In the genomic region with DNA sequence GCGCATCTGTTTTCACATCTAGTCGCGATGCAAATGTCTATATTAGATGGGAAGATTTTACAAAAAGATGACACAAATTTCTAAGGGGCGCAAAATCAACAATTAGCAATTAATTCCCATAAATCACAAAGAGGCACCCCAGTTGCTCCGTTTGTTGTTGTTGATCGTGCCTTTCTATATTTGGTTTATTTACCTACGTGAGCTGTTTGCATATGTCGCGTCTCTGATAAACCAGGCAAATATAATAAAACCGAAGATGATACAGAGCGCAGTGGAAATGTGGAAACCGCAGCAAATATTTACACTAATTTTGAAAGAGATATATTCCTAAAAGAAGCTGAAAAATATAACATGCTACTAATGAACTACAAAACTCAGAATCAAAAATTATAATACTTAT, we compare ENCODE assay signal across 1 fruit fly cellular context.
TF ChIP-seq lines count a peak whose summit lies in the region.

No protein-coding gene starts in this region.

TF ChIP-seq in whole organism, embryonic, 481 proteins besides CTCF, POLR2A, EP300 and RAD21 (continued from another document):
- 0 out of 3 replicates have a peak, but pooled peaks have one; percentile 3 for TF ChIP-seq Mrtf (GFP tag; IDR thresholded peaks at IDR 0.05; lab: Robert Waterston, UW)
- TF ChIP-seq Blimp-1 (GFP tag; optimal IDR thresholded peaks at IDR 0.05; lab: Kevin White, UChicago): peak; percentile 71
- no peak for TF ChIP-seq sc (optimal IDR thresholded peaks at IDR 0.05; lab: Kevin White, UChicago)
- TF ChIP-seq sc (GFP tag; optimal IDR thresholded peaks at IDR 0.05; lab: Kevin White, UChicago): peak; percentile 26
- TF ChIP-seq vvl (GFP tag; IDR thresholded peaks at IDR 0.05; lab: Robert Waterston, UW): peak; percentile 66; the same call in 1 of the 2 replicates
- peak; percentile 33 for TF ChIP-seq Fer3 (tag; optimal IDR thresholded peaks at IDR 0.05; lab: Kevin White, UChicago)
- peak; percentile 47 for TF ChIP-seq NC2β (GFP tag; optimal IDR thresholded peaks at IDR 0.05; lab: Kevin White, UChicago)
- TF ChIP-seq fd102C (GFP tag; optimal IDR thresholded peaks at IDR 0.05; lab: Kevin White, UChicago): peak; percentile 85
- peak; percentile 21 for TF ChIP-seq CG33213 (GFP tag; optimal IDR thresholded peaks at IDR 0.05; lab: Kevin White, UChicago)
- peak; percentile 32 for TF ChIP-seq CG8089 (GFP tag; optimal IDR thresholded peaks at IDR 0.05; lab: Kevin White, UChicago)
- TF ChIP-seq CG31365 (tag; optimal IDR thresholded peaks at IDR 0.05; lab: Kevin White, UChicago): peak; percentile 59
- peak; percentile 33 for TF ChIP-seq CG7556 (GFP tag; optimal IDR thresholded peaks at IDR 0.05; lab: Kevin White, UChicago)
- TF ChIP-seq CG31224 (GFP tag; IDR thresholded peaks at IDR 0.05; lab: Robert Waterston, UW): no peak
- TF ChIP-seq CG7987 (GFP tag; optimal IDR thresholded peaks at IDR 0.05; lab: Kevin White, UChicago): peak; percentile 80
- TF ChIP-seq ato (GFP tag; IDR thresholded peaks at IDR 0.05; lab: Robert Waterston, UW; ENCODE audit: partially characterized antibody): no peak
- TF ChIP-seq HLH3B (GFP tag; IDR thresholded peaks at IDR 0.05; lab: Robert Waterston, UW): peak; percentile 45; the same call in 1 of the 2 replicates
- TF ChIP-seq sqz (GFP tag; optimal IDR thresholded peaks at IDR 0.05; lab: Kevin White, UChicago): peak; percentile 43
- no peak for TF ChIP-seq br (optimal IDR thresholded peaks at IDR 0.05; lab: Kevin White, UChicago)
- peak; percentile 73 for TF ChIP-seq Sox100B (GFP tag; optimal IDR thresholded peaks at IDR 0.05; lab: Kevin White, UChicago)
- TF ChIP-seq CG3407 (GFP tag; optimal IDR thresholded peaks at IDR 0.05; lab: Kevin White, UChicago): peak; percentile 70
- TF ChIP-seq CG4282 (GFP tag; optimal IDR thresholded peaks at IDR 0.05; lab: Kevin White, UChicago): no peak
- peak; percentile 11 for TF ChIP-seq mirr (GFP tag; optimal IDR thresholded peaks at IDR 0.05; lab: Kevin White, UChicago)
- peak; percentile 85 for TF ChIP-seq MTF-1 (GFP tag; optimal IDR thresholded peaks at IDR 0.05; lab: Kevin White, UChicago; ENCODE audit: borderline replicate concordance)
- TF ChIP-seq CG14965 (GFP tag; optimal IDR thresholded peaks at IDR 0.05; lab: Kevin White, UChicago; ENCODE audit: borderline replicate concordance): no peak
- peak in 1 of 2 experiments; percentile 39 for TF ChIP-seq tll (GFP tag; optimal IDR thresholded peaks at IDR 0.05; lab: Kevin White, UChicago)
- no peak for TF ChIP-seq E2f1 (GFP tag; IDR thresholded peaks at IDR 0.05; lab: Robert Waterston, UW)
- TF ChIP-seq CG34376 (GFP tag; optimal IDR thresholded peaks at IDR 0.05; lab: Kevin White, UChicago): peak; percentile 12
- no peak for TF ChIP-seq CG8944 (GFP tag; optimal IDR thresholded peaks at IDR 0.05; lab: Kevin White, UChicago)
- 0 out of 3 replicates have a peak, but pooled peaks have one; percentile 21 for TF ChIP-seq so (GFP tag; IDR thresholded peaks at IDR 0.05; lab: Robert Waterston, UW)
- TF ChIP-seq sens-2 (GFP tag; IDR thresholded peaks at IDR 0.05; lab: Robert Waterston, UW): peak; percentile 11; the same call in 1 of the 2 replicates
- peak; percentile 54 for TF ChIP-seq CG17912 (GFP tag; optimal IDR thresholded peaks at IDR 0.05; lab: Kevin White, UChicago)
- no peak for TF ChIP-seq Neu2 (GFP tag; optimal IDR thresholded peaks at IDR 0.05; lab: Kevin White, UChicago; ENCODE audit: borderline replicate concordance)
- TF ChIP-seq dmrt99B (tag; optimal IDR thresholded peaks at IDR 0.05; lab: Kevin White, UChicago): peak; percentile 51
- no peak for TF ChIP-seq Ada2b (GFP tag; IDR thresholded peaks at IDR 0.05; lab: Robert Waterston, UW)
- TF ChIP-seq Kr (GFP tag; optimal IDR thresholded peaks at IDR 0.05; lab: Kevin White, UChicago): no peak
- TF ChIP-seq CG18764 (GFP tag; optimal IDR thresholded peaks at IDR 0.05; lab: Kevin White, UChicago): peak; percentile 51
- TF ChIP-seq Hr78 (GFP tag; optimal IDR thresholded peaks at IDR 0.05; lab: Kevin White, UChicago): peak in 1 of 2 experiments; percentile 46
- TF ChIP-seq CG6813 (GFP tag; optimal IDR thresholded peaks at IDR 0.05; lab: Kevin White, UChicago): peak; percentile 83
- TF ChIP-seq CG2202 (tag; optimal IDR thresholded peaks at IDR 0.05; lab: Kevin White, UChicago): peak; percentile 56
- TF ChIP-seq vfl (GFP tag; optimal IDR thresholded peaks at IDR 0.05; lab: Kevin White, UChicago): no peak
- TF ChIP-seq CG6854 (GFP tag; optimal IDR thresholded peaks at IDR 0.05; lab: Kevin White, UChicago): peak; percentile 31
- TF ChIP-seq twi (tag; optimal IDR thresholded peaks at IDR 0.05; lab: Kevin White, UChicago): peak; percentile 1
- TF ChIP-seq Dip2 (GFP tag; IDR thresholded peaks at IDR 0.05; lab: Robert Waterston, UW): no peak
- peak; percentile 12 for TF ChIP-seq CG18619 (GFP tag; optimal IDR thresholded peaks at IDR 0.05; lab: Kevin White, UChicago)
- TF ChIP-seq NK7.1 (GFP tag; optimal IDR thresholded peaks at IDR 0.05; lab: Kevin White, UChicago): peak; percentile 22
- TF ChIP-seq insv (GFP tag; optimal IDR thresholded peaks at IDR 0.05; lab: Kevin White, UChicago): no peak
- peak; percentile 83 for TF ChIP-seq fd64A (GFP tag; optimal IDR thresholded peaks at IDR 0.05; lab: Kevin White, UChicago)
- TF ChIP-seq Bteb2 (GFP tag; optimal IDR thresholded peaks at IDR 0.05; lab: Kevin White, UChicago): no peak
- no peak for TF ChIP-seq CG7372 (GFP tag; IDR thresholded peaks at IDR 0.05; lab: Robert Waterston, UW)
- TF ChIP-seq sd (tag; optimal IDR thresholded peaks at IDR 0.05; lab: Kevin White, UChicago): no peak
- no peak for TF ChIP-seq bcd (GFP tag; optimal IDR thresholded peaks at IDR 0.05; lab: Kevin White, UChicago)
- no peak for TF ChIP-seq sug (tag; optimal IDR thresholded peaks at IDR 0.05; lab: Kevin White, UChicago)
- peak; percentile 47 for TF ChIP-seq odd (GFP tag; optimal IDR thresholded peaks at IDR 0.05; lab: Kevin White, UChicago)
TF ChIP-seq in whole organism, embryonic: peak in this region for 161.
